Worm (Caenorhabditis elegans) whole organism, late embryonic: ENCODE results near the gene tni-1.
A peak's percentile ranks its signal among the peaks of the same experiment; 100 is the strongest.

ENCODE experiments used
- C08G9.2 ChIP-seq: sonication (generic microtip); optimal IDR thresholded peaks from 2 replicates; lab custom pipeline; 2016; ENCODE audit warnings: mild to moderate bottlenecking, missing genetic modification characterization, moderate library complexity, missing compliant biosample characterization
- C38D4.7 ChIP-seq: fragments of 200-800 bp; sonication (Bioruptor generic); optimal IDR thresholded peaks from 2 replicates; lab custom pipeline; 2018; ENCODE audit warnings: mild to moderate bottlenecking, missing genetic modification characterization, moderate library complexity, missing compliant biosample characterization
- F13H6.1 ChIP-seq: sonication (generic microtip); optimal IDR thresholded peaks from 2 replicates; lab custom pipeline; 2016; ENCODE audit warnings: missing genetic modification characterization, missing compliant biosample characterization
- K02D7.2 ChIP-seq: sonication (generic microtip); optimal IDR thresholded peaks from 2 replicates; lab custom pipeline; 2017; ENCODE audit warnings: mild to moderate bottlenecking, missing genetic modification characterization, missing compliant biosample characterization
- K09A11.1 ChIP-seq: sonication (generic microtip); optimal IDR thresholded peaks from 2 replicates; lab custom pipeline; 2017; ENCODE audit warnings: antibody characterized with exemption, mild to moderate bottlenecking, missing genetic modification characterization, missing compliant biosample characterization; ENCODE audit not compliant: insufficient read depth
- T23F11.4 ChIP-seq: fragments of 200-800 bp; sonication (Bioruptor generic); optimal IDR thresholded peaks from 2 replicates; lab custom pipeline; 2018; ENCODE audit warnings: mild to moderate bottlenecking, missing genetic modification characterization, missing compliant biosample characterization
- Y22D7AL.16 ChIP-seq: sonication (generic microtip); optimal IDR thresholded peaks from 2 replicates; lab custom pipeline; 2016; ENCODE audit warnings: missing genetic modification characterization, missing compliant biosample characterization
- ama-1 ChIP-seq: fragments of 150-350 bp; optimal IDR thresholded peaks from 2 replicates; lab custom pipeline; 2014
- ceh-18 ChIP-seq: sonication (generic microtip); optimal IDR thresholded peaks from 2 replicates; lab custom pipeline; 2016; ENCODE audit warnings: missing genetic modification characterization, missing compliant biosample characterization
- ceh-2 ChIP-seq: sonication (generic microtip); optimal IDR thresholded peaks from 2 replicates; lab custom pipeline; 2016; ENCODE audit warnings: missing genotype, missing genetic modification characterization, missing compliant biosample characterization
- ceh-24 ChIP-seq: sonication (generic microtip); optimal IDR thresholded peaks from 2 replicates; lab custom pipeline; 2016; ENCODE audit warnings: mild to moderate bottlenecking, missing genetic modification characterization, missing compliant biosample characterization
- ceh-30 ChIP-seq: fragments of 150-350 bp; optimal IDR thresholded peaks from 2 replicates; lab custom pipeline; 2014; ENCODE audit warnings: missing biosample characterization, missing genetic modification characterization
- ceh-31 ChIP-seq: sonication (generic microtip); optimal IDR thresholded peaks from 2 replicates; lab custom pipeline; 2016; ENCODE audit warnings: missing genetic modification characterization, missing compliant biosample characterization
- ceh-45 ChIP-seq: fragments of 200-800 bp; sonication (Bioruptor generic); IDR thresholded peaks from 2 replicates; pipeline ENCODE4 v1.3.6; 2022; ENCODE audit warnings: missing genetic modification reagents, missing genetic modification characterization, missing compliant biosample characterization
- ceh-48 ChIP-seq: sonication (generic microtip); optimal IDR thresholded peaks from 2 replicates; lab custom pipeline; 2016; ENCODE audit warnings: missing genetic modification characterization, inconsistent platforms, missing compliant biosample characterization
- ceh-9 ChIP-seq: sonication (generic microtip); optimal IDR thresholded peaks from 2 replicates; lab custom pipeline; 2016; ENCODE audit warnings: mild to moderate bottlenecking, missing genetic modification characterization, inconsistent platforms, missing compliant biosample characterization
- che-1 ChIP-seq: sonication (generic microtip); optimal IDR thresholded peaks from 2 replicates; lab custom pipeline; 2016; ENCODE audit warnings: mild to moderate bottlenecking, missing genetic modification characterization, missing compliant biosample characterization
- elt-2 ChIP-seq: sonication (generic microtip); optimal IDR thresholded peaks from 2 replicates; lab custom pipeline; 2016; ENCODE audit warnings: missing genetic modification reagents, missing genetic modification characterization, missing compliant biosample characterization
- elt-4 ChIP-seq: sonication (generic microtip); optimal IDR thresholded peaks from 2 replicates; lab custom pipeline; 2016; ENCODE audit warnings: missing genetic modification characterization, missing compliant biosample characterization
- fax-1 ChIP-seq: sonication (generic microtip); optimal IDR thresholded peaks from 2 replicates; lab custom pipeline; 2016; ENCODE audit warnings: missing genotype, missing genetic modification characterization, missing compliant biosample characterization
- fkh-10 ChIP-seq: fragments of 150-350 bp; optimal IDR thresholded peaks from 2 replicates; lab custom pipeline; 2014; ENCODE audit warnings: missing biosample characterization, missing genetic modification reagents, missing genetic modification characterization
- gmeb-2 ChIP-seq: sonication (generic microtip); optimal IDR thresholded peaks from 2 replicates; lab custom pipeline; 2016; ENCODE audit warnings: missing genetic modification characterization, inconsistent platforms, missing compliant biosample characterization
- hlh-15 ChIP-seq: sonication (generic microtip); optimal IDR thresholded peaks from 2 replicates; lab custom pipeline; 2016; ENCODE audit warnings: missing genetic modification characterization, missing compliant biosample characterization
- lim-6 ChIP-seq: sonication (generic microtip); optimal IDR thresholded peaks from 2 replicates; lab custom pipeline; 2016; ENCODE audit warnings: missing genetic modification characterization, missing compliant biosample characterization
- nhr-11 ChIP-seq: fragments of 150-350 bp; optimal IDR thresholded peaks from 2 replicates; lab custom pipeline; 2014; ENCODE audit warnings: missing biosample characterization, missing genetic modification characterization
- npax-4 ChIP-seq: sonication (generic microtip); optimal IDR thresholded peaks from 2 replicates; lab custom pipeline; 2016; ENCODE audit warnings: missing genetic modification characterization, missing compliant biosample characterization
- odd-2 ChIP-seq: sonication (generic microtip); optimal IDR thresholded peaks from 2 replicates; lab custom pipeline; 2017; ENCODE audit warnings: antibody characterized with exemption, mild to moderate bottlenecking, missing genetic modification characterization, missing compliant biosample characterization
- pax-1 ChIP-seq: fragments of 150-350 bp; optimal IDR thresholded peaks from 2 replicates; lab custom pipeline; 2014; ENCODE audit warnings: missing biosample characterization, missing genetic modification characterization
- pha-2 ChIP-seq: sonication (generic microtip); optimal IDR thresholded peaks from 2 replicates; lab custom pipeline; 2017; ENCODE audit warnings: mild to moderate bottlenecking, missing genetic modification characterization, missing compliant biosample characterization
- pha-4 ChIP-seq: fragments of 150-350 bp; optimal IDR thresholded peaks from 2 replicates; lab custom pipeline; 2018; ENCODE audit warnings: missing biosample characterization, missing genetic modification reagents, missing genetic modification characterization
- pqm-1 ChIP-seq: sonication (generic microtip); optimal IDR thresholded peaks from 2 replicates; lab custom pipeline; 2016; ENCODE audit warnings: missing genetic modification characterization, missing compliant biosample characterization
- pros-1 ChIP-seq: fragments of 150-350 bp; optimal IDR thresholded peaks from 2 replicates; lab custom pipeline; 2014; ENCODE audit warnings: missing biosample characterization, missing genetic modification reagents, missing genetic modification characterization
- ref-2 ChIP-seq: sonication (generic microtip); optimal IDR thresholded peaks from 2 replicates; lab custom pipeline; 2016; ENCODE audit warnings: missing genetic modification characterization, missing compliant biosample characterization
- sdc-2 ChIP-seq: sonication (generic microtip); optimal IDR thresholded peaks from 2 replicates; lab custom pipeline; 2016; ENCODE audit warnings: missing genotype, missing genetic modification characterization, missing compliant biosample characterization
- sox-4 ChIP-seq: sonication (generic microtip); optimal IDR thresholded peaks from 2 replicates; lab custom pipeline; 2017; ENCODE audit warnings: mild to moderate bottlenecking, missing genetic modification characterization, inconsistent platforms, missing compliant biosample characterization
- tbx-2 ChIP-seq: sonication (generic microtip); optimal IDR thresholded peaks from 2 replicates; lab custom pipeline; 2016; ENCODE audit warnings: missing genetic modification characterization, missing compliant biosample characterization
- tbx-7 ChIP-seq: sonication (generic microtip); optimal IDR thresholded peaks from 2 replicates; lab custom pipeline; 2016; ENCODE audit warnings: missing genotype, missing genetic modification characterization, missing compliant biosample characterization
- ttx-3 ChIP-seq: sonication (generic microtip); optimal IDR thresholded peaks from 2 replicates; lab custom pipeline; 2016; ENCODE audit warnings: missing genetic modification reagents, missing genetic modification characterization, missing compliant biosample characterization
- unc-3 ChIP-seq, 2 experiments: fragments of 200-800 bp in 1 of 2; sonication (Bioruptor generic) in 1 of 2; sonication (generic microtip) in 1 of 2; conservative IDR thresholded peaks in 1 of 2; optimal IDR thresholded peaks in 1 of 2; 2 replicates each; pipeline versions ENCODE4 v1.3.6 to Lab custom; 2016 to 2022; ENCODE audit warnings: missing compliant biosample characterization in 2 of 2, missing genetic modification characterization in 2 of 2, missing genetic modification reagents in 1 of 2

The tni-1 gene

DNA sequence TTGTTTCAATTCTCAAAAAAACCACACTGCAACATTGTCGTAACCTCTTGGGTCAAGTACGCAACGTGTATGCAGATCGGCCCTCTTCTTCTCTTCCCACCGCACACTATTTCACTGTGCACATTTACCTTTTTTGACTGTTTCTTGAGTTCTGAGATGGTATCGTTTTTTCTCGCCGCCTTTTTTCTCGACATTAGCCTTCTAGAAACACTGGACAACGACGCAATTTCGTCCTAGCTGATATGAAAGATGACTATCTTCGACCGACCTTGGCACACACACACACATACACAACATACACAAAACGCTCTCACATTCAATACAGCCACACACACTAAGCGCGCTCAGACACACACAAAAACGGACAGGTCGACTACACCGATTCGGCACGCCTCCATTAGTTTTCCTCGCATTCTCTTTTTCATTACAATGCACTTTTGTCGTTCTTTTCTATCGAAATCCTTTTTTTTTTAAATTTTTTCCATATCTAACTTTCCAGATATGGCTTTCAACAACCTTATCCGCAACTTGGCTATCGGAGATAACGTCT lies 37.8 kb downstream of the tni-1 start, which contains the start of gene aco-1:
Gene aco-1 (plus strand): TSS at position 500 of the 550 bp plus-strand sequence.
- no peak for TF ChIP-seq fkh-10 (GFP tag; lab: Kevin White, UChicago)
- TF ChIP-seq tbx-2 (tag; lab: Kevin White, UChicago) = peak; percentile 20
- TF ChIP-seq F13H6.1 (tag; lab: Kevin White, UChicago) = no peak
- TF ChIP-seq pha-4 (tag; lab: Kevin White, UChicago) = no peak
- no peak for TF ChIP-seq odd-2 (tag; lab: Kevin White, UChicago)
- no peak for TF ChIP-seq pha-2 (tag; lab: Kevin White, UChicago)
- no peak for TF ChIP-seq ama-1 (lab: Kevin White, UChicago)
- peak; percentile 69 for TF ChIP-seq elt-2 (tag; lab: Kevin White, UChicago)
- TF ChIP-seq ceh-18 (tag; lab: Kevin White, UChicago) = no peak
- no peak for TF ChIP-seq K02D7.2
- TF ChIP-seq pax-1 (tag; lab: Kevin White, UChicago) = no peak
- TF ChIP-seq T23F11.4 (GFP tag; lab: Kevin White, UChicago) = no peak
- no peak for TF ChIP-seq Y22D7AL.16 (tag; lab: Kevin White, UChicago)
- no peak for TF ChIP-seq C08G9.2 (tag; lab: Kevin White, UChicago)
- no peak for TF ChIP-seq sox-4 (tag; lab: Kevin White, UChicago)
- TF ChIP-seq ceh-45 = 0 out of 2 replicates have a peak, but pooled peaks have one; percentile 25
- TF ChIP-seq gmeb-2 (tag; lab: Kevin White, UChicago) = no peak
- TF ChIP-seq che-1 (tag; lab: Kevin White, UChicago) = no peak
- no peak for TF ChIP-seq lim-6 (tag; lab: Kevin White, UChicago)

DNA sequence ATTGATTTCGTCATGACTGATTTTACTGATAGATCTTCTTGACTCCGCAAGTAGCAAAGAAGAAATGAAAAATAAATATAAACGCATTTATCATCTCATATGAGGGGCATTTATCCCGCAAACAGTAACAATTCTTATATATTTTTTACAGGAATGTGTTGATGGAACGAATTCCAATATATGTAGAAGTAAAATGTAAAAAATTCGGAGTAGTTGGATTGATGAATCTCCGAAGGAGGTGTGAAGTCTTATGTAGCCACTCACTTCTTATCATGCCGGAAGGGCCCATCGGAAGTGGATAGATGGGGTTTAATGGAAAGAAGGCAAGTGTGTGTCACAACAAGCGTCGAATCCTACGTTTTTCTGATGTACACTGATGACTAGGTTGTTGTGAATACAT lies 39.5 kb downstream of the tni-1 start, which contains the start of gene gcy-9:
Gene gcy-9 (minus strand): TSS at position 101 of the 400 bp plus-strand sequence.
- TF ChIP-seq hlh-15 (no peak), sdc-2 (no peak), ceh-45 (no peak), ceh-30 (tag; lab: Kevin White, UChicago) (no peak), K09A11.1 (tag; lab: Kevin White, UChicago) (no peak), ceh-18 (tag; lab: Kevin White, UChicago) (no peak), ceh-9 (tag; lab: Kevin White, UChicago) (no peak), unc-3 (GFP tag; conservative IDR thresholded peaks at IDR 0.05; lab: Robert Waterston, UW) (no peak), unc-3 (tag; optimal IDR thresholded peaks at IDR 0.05; lab: Kevin White, UChicago) (no peak), T23F11.4 (GFP tag; lab: Kevin White, UChicago) (no peak)

DNA sequence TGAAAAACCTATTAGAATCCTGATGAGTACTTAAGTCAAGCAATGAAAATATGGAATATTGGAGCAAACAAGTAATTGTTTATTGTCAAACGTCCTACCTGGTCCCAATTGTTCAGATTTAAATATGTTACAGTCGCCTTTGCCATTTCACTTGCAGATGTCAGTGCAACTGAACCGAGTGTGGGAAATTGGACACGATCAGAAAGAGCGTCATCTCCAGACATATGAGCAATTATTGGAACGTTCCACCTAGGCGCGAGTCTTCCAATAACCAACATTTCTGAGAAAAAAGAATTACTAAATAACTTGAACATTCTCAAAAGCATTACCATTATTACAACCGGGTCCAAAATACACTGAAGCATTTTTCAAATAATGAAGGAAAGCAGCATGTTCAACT lies 40.2 kb downstream of the tni-1 start:
- no peak for TF ChIP-seq elt-4 (tag; lab: Kevin White, UChicago)
- no peak for TF ChIP-seq ceh-24 (tag; lab: Kevin White, UChicago)
- TF ChIP-seq ceh-31 (tag; lab: Kevin White, UChicago) = no peak
- TF ChIP-seq ceh-18 (tag; lab: Kevin White, UChicago) = no peak
- TF ChIP-seq tbx-7 = no peak
- no peak for TF ChIP-seq ttx-3 (tag; lab: Kevin White, UChicago)
- no peak for TF ChIP-seq ceh-2 (tag; lab: Kevin White, UChicago)
- TF ChIP-seq fax-1 (tag; lab: Kevin White, UChicago) = no peak
- no peak for TF ChIP-seq ceh-48
- TF ChIP-seq C38D4.7 (GFP tag; lab: Kevin White, UChicago) = no peak
- no peak for TF ChIP-seq npax-4
- TF ChIP-seq, all 69 proteins: peak for 0

DNA sequence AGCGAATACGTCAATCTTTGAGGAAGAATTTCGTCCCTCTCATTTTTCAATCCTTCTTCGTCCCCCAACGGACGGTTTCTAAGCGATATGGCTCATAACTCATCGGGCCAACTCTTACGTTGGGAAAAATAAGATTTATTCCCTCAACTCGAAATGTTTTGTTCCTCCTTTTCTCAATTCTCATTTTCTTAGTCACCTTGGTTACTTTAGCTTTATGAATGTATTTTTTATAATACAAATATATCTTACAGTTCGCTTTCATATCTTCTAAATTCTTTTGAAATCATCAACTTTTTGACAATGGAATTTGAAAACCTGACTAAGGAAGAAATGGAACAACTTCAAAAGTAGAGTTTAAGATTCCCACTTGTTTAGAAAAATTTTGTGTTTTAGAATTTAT lies 47.8 kb downstream of the tni-1 start, which contains the start of gene npr-9:
Gene npr-9 (plus strand): TSS at position 301 of the 400 bp plus-strand sequence.
- TF ChIP-seq tbx-2 (tag; lab: Kevin White, UChicago) (no peak), nhr-11 (tag; lab: Kevin White, UChicago) (no peak), pros-1 (tag; lab: Kevin White, UChicago) (no peak), ceh-2 (tag; lab: Kevin White, UChicago) (no peak), ref-2 (no peak), ceh-18 (tag; lab: Kevin White, UChicago) (no peak), tbx-7 (no peak), pqm-1 (tag; lab: Kevin White, UChicago) (no peak), K09A11.1 (tag; lab: Kevin White, UChicago) (no peak), K02D7.2 (no peak)
